Fruit fly (Drosophila melanogaster) whole organism, adult: ENCODE data around the gene CycB3.

Experiments used
- CG11617 ChIP-seq: fragments of 200-800 bp; sonication (Bioruptor generic); optimal IDR thresholded peaks from 2 replicates; lab custom pipeline; 2017; ENCODE audit warnings: mild to moderate bottlenecking, missing biosample characterization, missing genetic modification reagents, missing genetic modification characterization
- CG12768 ChIP-seq: fragments of 200-800 bp; sonication (Bioruptor generic); optimal IDR thresholded peaks from 2 replicates; lab custom pipeline; 2017; ENCODE audit warnings: missing biosample characterization, missing genetic modification characterization, mild to moderate bottlenecking, moderate library complexity, missing genetic modification reagents
- CG14711 ChIP-seq: fragments of 200-800 bp; sonication (Bioruptor generic); optimal IDR thresholded peaks from 2 replicates; lab custom pipeline; 2018; ENCODE audit warnings: missing biosample characterization, mild to moderate bottlenecking, missing genetic modification characterization, moderate library complexity
- CG1620 ChIP-seq: fragments of 200-800 bp; sonication (Bioruptor generic); optimal IDR thresholded peaks from 2 replicates; lab custom pipeline; 2016; ENCODE audit warnings: missing biosample characterization, missing genetic modification characterization
- CG33017 ChIP-seq: fragments of 200-800 bp; sonication (Bioruptor generic); optimal IDR thresholded peaks from 2 replicates; lab custom pipeline; 2018; ENCODE audit warnings: missing biosample characterization, mild to moderate bottlenecking, missing genetic modification characterization, moderate library complexity
- CG5204 ChIP-seq: fragments of 200-800 bp; sonication (Bioruptor generic); optimal IDR thresholded peaks from 2 replicates; lab custom pipeline; 2016; ENCODE audit warnings: missing biosample characterization, missing genetic modification characterization
- CG7045 ChIP-seq: fragments of 200-800 bp; sonication (Bioruptor generic); optimal IDR thresholded peaks from 2 replicates; lab custom pipeline; 2017; ENCODE audit warnings: missing biosample characterization, mild to moderate bottlenecking, missing genetic modification characterization
- CG7101 ChIP-seq: fragments of 200-800 bp; sonication (Bioruptor generic); optimal IDR thresholded peaks from 2 replicates; lab custom pipeline; 2018; ENCODE audit warnings: missing biosample characterization, mild to moderate bottlenecking, missing genetic modification characterization, moderate library complexity
- Clk ChIP-seq: fragments of 200-800 bp; sonication (Bioruptor generic); optimal IDR thresholded peaks from 2 replicates; lab custom pipeline; 2017; ENCODE audit warnings: missing biosample characterization, missing genetic modification characterization
- Crg-1 ChIP-seq: fragments of 200-800 bp; sonication (Bioruptor generic); optimal IDR thresholded peaks from 2 replicates; lab custom pipeline; 2016; ENCODE audit warnings: missing biosample characterization, missing genetic modification characterization
- Hr96 ChIP-seq: fragments of 200-800 bp; sonication (Bioruptor generic); optimal IDR thresholded peaks from 2 replicates; lab custom pipeline; 2016; ENCODE audit warnings: missing biosample characterization, missing genetic modification characterization
- Mnt ChIP-seq: fragments of 200-800 bp; sonication (Bioruptor generic); optimal IDR thresholded peaks from 2 replicates; lab custom pipeline; 2016; ENCODE audit warnings: missing biosample characterization, mild to moderate bottlenecking, missing genetic modification characterization
- bab1 ChIP-seq: fragments of 200-800 bp; sonication (Bioruptor generic); optimal IDR thresholded peaks from 3 replicates; lab custom pipeline; 2019; ENCODE audit warnings: missing biosample characterization, mild to moderate bottlenecking, missing genetic modification characterization, moderate library complexity
- cic ChIP-seq: fragments of 200-800 bp; sonication (Bioruptor generic); optimal IDR thresholded peaks from 2 replicates; lab custom pipeline; 2017; ENCODE audit warnings: missing biosample characterization, mild to moderate bottlenecking, missing genetic modification characterization, moderate library complexity
- cnc ChIP-seq, 2 experiments: fragments of >200 bp; optimal IDR thresholded peaks; 2 replicates each; lab custom pipeline; 2017
- kay ChIP-seq: fragments of 200-800 bp; sonication (Bioruptor generic); peaks from one replicate; lab custom pipeline; 2016; ENCODE audit warnings: missing biosample characterization, missing genetic modification characterization, borderline replicate concordance
- ovo ChIP-seq: fragments of 200-800 bp; sonication (Bioruptor generic); optimal IDR thresholded peaks from 2 replicates; lab custom pipeline; 2016; ENCODE audit warnings: missing biosample characterization, missing genetic modification characterization
- pad ChIP-seq: fragments of 200-800 bp; sonication (Bioruptor generic); optimal IDR thresholded peaks from 3 replicates; lab custom pipeline; 2017; ENCODE audit warnings: missing biosample characterization, missing genetic modification characterization, mild to moderate bottlenecking, moderate library complexity, missing genetic modification reagents
- tj ChIP-seq: fragments of 200-800 bp; sonication (Bioruptor generic); optimal IDR thresholded peaks from 3 replicates; lab custom pipeline; 2017; ENCODE audit warnings: missing biosample characterization, mild to moderate bottlenecking, missing genetic modification characterization, moderate library complexity
- toe ChIP-seq: fragments of 200-800 bp; sonication (Bioruptor generic); optimal IDR thresholded peaks from 2 replicates; lab custom pipeline; 2016; ENCODE audit warnings: missing biosample characterization, missing genetic modification characterization

Gene CycB3

DNA sequence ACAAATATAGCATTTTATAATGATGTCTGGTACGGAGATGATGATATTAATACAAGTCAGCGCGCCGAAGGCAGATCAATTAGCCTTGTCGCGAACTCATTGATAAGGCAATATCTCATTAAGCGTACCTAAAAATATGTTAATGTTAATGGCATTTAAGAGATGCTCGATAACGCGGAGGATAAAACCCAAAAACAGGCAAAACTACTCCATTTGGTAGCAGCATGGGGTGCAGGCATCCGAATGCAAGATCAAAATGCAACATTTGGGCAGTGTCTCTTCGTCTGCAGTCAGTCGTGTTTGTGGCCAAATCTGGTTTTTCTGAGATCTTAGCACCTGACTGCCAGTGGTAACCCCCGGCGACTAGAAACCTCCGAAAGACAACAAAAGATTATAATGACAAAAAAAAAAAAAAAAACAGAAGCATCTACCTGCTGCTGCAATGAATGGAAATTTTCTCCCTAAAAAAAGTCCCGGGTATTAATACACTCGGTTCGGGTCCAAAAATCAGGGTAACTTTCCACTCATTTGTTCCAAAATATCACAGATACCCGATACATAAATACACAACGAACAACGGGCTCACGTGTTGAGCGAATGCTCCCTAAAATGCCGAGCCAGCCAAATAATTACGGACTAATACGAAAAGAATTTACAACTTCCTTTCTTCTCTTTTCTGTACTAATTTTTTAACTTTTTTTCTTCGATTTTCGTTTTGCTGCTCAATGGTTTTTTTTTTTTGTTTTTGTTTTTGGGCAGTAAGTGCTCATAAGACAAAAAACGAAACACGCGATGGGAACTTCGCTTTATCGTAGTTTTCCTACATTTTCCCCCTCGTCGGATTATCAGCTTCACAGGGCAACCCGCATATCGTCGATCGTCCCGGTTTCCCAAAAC is 24.4 kb downstream of the CycB3 start:
- TF ChIP-seq tj (GFP tag; lab: Kevin White, UChicago), result peak; percentile 84
- TF ChIP-seq Clk (GFP tag; lab: Kevin White, UChicago), result no peak
- no peak for TF ChIP-seq ovo (GFP tag; lab: Kevin White, UChicago)

DNA sequence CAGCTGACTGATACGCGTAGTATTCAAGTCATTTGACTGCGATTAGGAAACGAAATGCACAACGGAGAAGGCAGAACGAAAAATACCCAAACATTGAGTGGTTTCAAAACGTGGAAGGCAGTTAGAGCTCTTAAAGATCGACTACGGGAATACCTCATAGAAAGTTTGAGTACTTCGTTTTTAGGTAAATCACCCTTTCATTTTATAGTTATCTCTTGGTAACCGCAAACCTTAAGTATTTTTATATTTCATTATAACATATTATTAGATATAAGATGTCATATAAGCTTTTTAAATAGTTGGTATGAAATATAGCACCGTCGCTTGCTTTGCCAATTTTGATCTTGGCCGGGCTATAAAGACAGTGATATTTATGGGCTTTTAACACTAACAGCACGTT is 25.5 kb downstream of the CycB3 start:
- TF ChIP-seq tj (GFP tag; lab: Kevin White, UChicago) (no peak), CG11617 (GFP tag; lab: Kevin White, UChicago) (no peak), CG1620 (no peak), CG33017 (tag; lab: Kevin White, UChicago) (no peak), cic (GFP tag; lab: Kevin White, UChicago) (no peak), cnc (optimal IDR thresholded peaks at IDR 0.05; lab: Kevin White, UChicago) (no peak), CG7045 (GFP tag; lab: Kevin White, UChicago) (no peak), CG7101 (tag; lab: Kevin White, UChicago) (no peak), Hr96 (GFP tag; lab: Kevin White, UChicago) (no peak), bab1 (GFP tag; lab: Kevin White, UChicago) (no peak), kay (GFP tag; lab: Kevin White, UChicago) (no peak), ovo (GFP tag; lab: Kevin White, UChicago) (no peak), toe (GFP tag; lab: Kevin White, UChicago) (no peak), Clk (GFP tag; lab: Kevin White, UChicago) (no peak), Mnt (GFP tag; lab: Kevin White, UChicago) (no peak)

DNA sequence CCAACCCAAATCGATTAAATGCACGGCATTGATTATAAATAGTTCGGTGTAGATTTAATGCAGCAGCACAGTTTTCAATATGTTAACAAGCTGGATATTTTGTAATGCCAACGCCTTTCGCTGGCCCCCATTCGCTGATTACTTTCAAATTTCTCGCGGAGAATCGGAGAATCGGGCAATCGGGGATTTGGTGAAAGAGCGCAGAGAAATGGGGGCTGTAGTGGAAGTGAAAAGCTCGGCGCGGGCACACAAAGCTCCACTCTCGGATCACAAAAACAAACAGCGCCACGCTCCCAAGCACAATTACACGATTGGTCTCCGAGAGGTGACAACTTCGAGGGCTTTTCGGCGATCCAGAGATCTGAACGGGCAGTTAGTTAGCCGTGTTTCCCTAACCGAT is 29.0 kb downstream of the CycB3 start, which contains the start of gene Esp:
TSS of gene Esp (plus strand) at position 301 of the 400 bp plus-strand sequence.
- TF ChIP-seq CG7101 (tag; lab: Kevin White, UChicago) (no peak), CG11617 (GFP tag; lab: Kevin White, UChicago) (no peak), CG33017 (tag; lab: Kevin White, UChicago) (no peak), CG12768 (GFP tag; lab: Kevin White, UChicago) (no peak), Clk (GFP tag; lab: Kevin White, UChicago) (no peak), Mnt (GFP tag; lab: Kevin White, UChicago) (no peak), pad (GFP tag; lab: Kevin White, UChicago) (no peak), kay (GFP tag; lab: Kevin White, UChicago) (no peak), ovo (GFP tag; lab: Kevin White, UChicago) (no peak), CG5204 (GFP tag; lab: Kevin White, UChicago) (no peak), Hr96 (GFP tag; lab: Kevin White, UChicago) (no peak), cnc (optimal IDR thresholded peaks at IDR 0.05; lab: Kevin White, UChicago) (no peak), CG1620 (no peak), toe (GFP tag; lab: Kevin White, UChicago) (no peak), tj (GFP tag; lab: Kevin White, UChicago) (no peak), bab1 (GFP tag; lab: Kevin White, UChicago) (no peak), Crg-1 (GFP tag; lab: Kevin White, UChicago) (no peak), CG14711 (tag; lab: Kevin White, UChicago) (no peak), CG7045 (GFP tag; lab: Kevin White, UChicago) (no peak), cic (GFP tag; lab: Kevin White, UChicago) (no peak)

DNA sequence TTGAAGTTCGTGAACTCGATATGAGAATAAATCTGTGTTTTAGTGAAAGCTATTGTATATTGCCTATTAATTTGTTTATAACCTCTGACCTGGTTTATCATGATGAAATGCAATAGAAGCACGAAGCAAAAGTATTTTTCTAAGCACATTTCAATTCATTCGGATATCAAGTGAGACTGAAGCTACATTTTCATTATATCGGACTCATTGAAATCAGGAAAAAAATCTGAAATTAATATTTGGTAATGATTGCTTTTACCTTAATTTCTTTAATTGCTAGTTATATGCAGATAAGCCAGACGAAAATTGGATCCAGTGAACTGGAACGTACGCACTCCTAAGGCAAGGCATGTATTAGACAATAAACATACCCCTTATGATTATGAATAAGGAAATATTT is 29.6 kb downstream of the CycB3 start, which contains the start of gene CG33658:
TSS of gene CG33658 (minus strand) at position 101 of the 400 bp plus-strand sequence.
- TF ChIP-seq CG5204 (GFP tag; lab: Kevin White, UChicago) (no peak), Clk (GFP tag; lab: Kevin White, UChicago) (no peak), bab1 (GFP tag; lab: Kevin White, UChicago) (no peak), CG1620 (no peak), CG7101 (tag; lab: Kevin White, UChicago) (no peak), ovo (GFP tag; lab: Kevin White, UChicago) (no peak), pad (GFP tag; lab: Kevin White, UChicago) (no peak), Hr96 (GFP tag; lab: Kevin White, UChicago) (no peak), Mnt (GFP tag; lab: Kevin White, UChicago) (no peak)

DNA sequence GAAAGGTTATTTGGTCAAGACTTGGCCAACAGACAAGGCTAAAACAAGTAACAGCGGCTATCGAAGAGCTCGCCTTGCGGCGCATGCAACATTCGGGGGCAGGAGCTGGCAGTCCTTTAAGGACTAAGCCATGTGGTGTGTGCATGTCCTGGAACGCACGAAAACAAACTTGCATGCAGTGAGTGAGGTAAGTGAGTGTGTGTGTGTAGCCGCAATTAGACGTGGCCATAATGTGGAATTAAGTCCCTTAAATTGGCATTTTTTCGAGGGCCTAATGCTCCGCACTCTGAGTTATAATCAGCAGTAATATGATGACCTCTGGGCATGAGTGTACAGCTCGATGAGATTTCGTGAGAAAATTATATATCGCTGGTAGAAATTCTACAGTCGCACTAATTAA is 37.0 kb downstream of the CycB3 start, which contains the start of gene sosie:
TSS of gene sosie (plus strand) at position 301 of the 400 bp plus-strand sequence.
- TF ChIP-seq bab1 (GFP tag; lab: Kevin White, UChicago) (no peak), Clk (GFP tag; lab: Kevin White, UChicago) (no peak), CG14711 (tag; lab: Kevin White, UChicago) (no peak), tj (GFP tag; lab: Kevin White, UChicago) (no peak), CG33017 (tag; lab: Kevin White, UChicago) (no peak), Hr96 (GFP tag; lab: Kevin White, UChicago) (no peak), CG5204 (GFP tag; lab: Kevin White, UChicago) (no peak), CG7045 (GFP tag; lab: Kevin White, UChicago) (no peak), Mnt (GFP tag; lab: Kevin White, UChicago) (no peak), cic (GFP tag; lab: Kevin White, UChicago) (no peak), ovo (GFP tag; lab: Kevin White, UChicago) (no peak), pad (GFP tag; lab: Kevin White, UChicago) (no peak), CG7101 (tag; lab: Kevin White, UChicago) (no peak), kay (GFP tag; lab: Kevin White, UChicago) (no peak), CG11617 (GFP tag; lab: Kevin White, UChicago) (no peak), CG1620 (no peak), CG12768 (GFP tag; lab: Kevin White, UChicago) (no peak)
